Worm (Caenorhabditis elegans) whole organism, young adult: ENCODE results near the gene mfsd-10.

Source experiments
- F49E8.2 ChIP-seq: sonication (generic microtip); optimal IDR thresholded peaks from 3 replicates; lab custom pipeline; 2017; ENCODE audit warnings: missing genetic modification characterization, mild to moderate bottlenecking, missing compliant biosample characterization, antibody characterized with exemption, moderate library complexity; ENCODE audit not compliant: insufficient read depth
- ama-1 ChIP-seq, 3 experiments: fragments of 150-350 bp in 1 of 3; sonication (generic microtip) in 2 of 3; optimal IDR thresholded peaks; 2 replicates each; lab custom pipeline; 2014 to 2018; ENCODE audit warnings: missing biosample characterization in 2 of 3, missing genetic modification characterization in 2 of 3, missing genetic modification reagents in 2 of 3
- attf-3 ChIP-seq: fragments of 200-800 bp; sonication (Bioruptor generic); conservative IDR thresholded peaks from 2 replicates; pipeline ENCODE4 v1.3.6; 2022; ENCODE audit warnings: missing genetic modification reagents, missing genetic modification characterization, missing compliant biosample characterization
- madf-8 ChIP-seq: fragments of 200-800 bp; sonication (Bioruptor generic); conservative IDR thresholded peaks from 2 replicates; pipeline ENCODE4 v1.3.6; 2022; ENCODE audit warnings: missing genetic modification reagents, missing genetic modification characterization, missing compliant biosample characterization
- nfya-1 ChIP-seq: sonication (generic microtip); optimal IDR thresholded peaks from 2 replicates; lab custom pipeline; 2017; ENCODE audit warnings: antibody characterized with exemption, missing compliant biosample characterization, missing genetic modification characterization, borderline replicate concordance; ENCODE audit not compliant: insufficient read depth
- nfya-2 ChIP-seq: fragments of 200-800 bp; sonication (Bioruptor generic); IDR thresholded peaks from 2 replicates; pipeline ENCODE4 v1.3.6; 2022; ENCODE audit warnings: missing genetic modification reagents, missing genetic modification characterization, missing compliant biosample characterization
- unc-130 ChIP-seq: sonication (generic microtip); optimal IDR thresholded peaks from 2 replicates; lab custom pipeline; 2016; ENCODE audit warnings: missing genetic modification reagents, missing genetic modification characterization, missing compliant biosample characterization
- unc-62 ChIP-seq: fragments of 150-350 bp; optimal IDR thresholded peaks from 2 replicates; lab custom pipeline; 2014; ENCODE audit warnings: missing biosample characterization, missing genetic modification reagents, missing genetic modification characterization
- ztf-28 ChIP-seq: fragments of 200-800 bp; sonication (Bioruptor generic); IDR thresholded peaks from 2 replicates; pipeline ENCODE4 v1.3.6; 2022; ENCODE audit warnings: missing genetic modification reagents, missing genetic modification characterization, missing compliant biosample characterization

DNA sequence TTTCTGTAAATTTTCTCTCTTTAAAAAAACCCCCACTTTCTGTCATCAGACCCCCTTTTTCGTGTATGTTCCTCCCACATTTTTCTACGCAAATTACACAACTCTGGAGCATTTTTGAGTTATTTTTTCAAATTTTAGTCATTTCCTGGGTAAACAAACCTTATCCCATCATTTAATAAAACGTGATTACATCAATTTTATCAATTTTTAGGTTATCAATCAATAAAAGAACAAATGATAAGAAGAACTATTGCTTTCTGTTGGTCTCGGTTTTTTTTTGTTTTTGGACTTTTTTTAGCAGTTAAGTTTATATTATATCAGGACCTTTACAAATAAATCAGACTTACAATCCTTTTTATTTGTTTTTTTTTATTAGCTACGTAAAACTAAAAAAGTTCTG, 32.1 kb downstream of the mfsd-10 start, which contains the start of gene C53C11.2:
- TF ChIP-seq madf-8 (GFP tag; lab: Robert Waterston, UW) (no peak), unc-130 (GFP tag; lab: Kevin White, UChicago) (no peak), ama-1 (optimal IDR thresholded peaks at IDR 0.05; lab: Kevin White, UChicago) (no peak), ama-1 (GFP tag; optimal IDR thresholded peaks at IDR 0.05; lab: Kevin White, UChicago) (no peak), ztf-28 (no peak), nfya-1 (tag; lab: Kevin White, UChicago) (no peak), F49E8.2 (tag; lab: Kevin White, UChicago) (no peak), unc-62 (GFP tag; lab: Kevin White, UChicago) (no peak), attf-3 (GFP tag; lab: Robert Waterston, UW) (no peak), nfya-2 (GFP tag; lab: Robert Waterston, UW) (no peak)
